Worm (Caenorhabditis elegans): ENCODE results near the gene C33B4.2.

DNA sequence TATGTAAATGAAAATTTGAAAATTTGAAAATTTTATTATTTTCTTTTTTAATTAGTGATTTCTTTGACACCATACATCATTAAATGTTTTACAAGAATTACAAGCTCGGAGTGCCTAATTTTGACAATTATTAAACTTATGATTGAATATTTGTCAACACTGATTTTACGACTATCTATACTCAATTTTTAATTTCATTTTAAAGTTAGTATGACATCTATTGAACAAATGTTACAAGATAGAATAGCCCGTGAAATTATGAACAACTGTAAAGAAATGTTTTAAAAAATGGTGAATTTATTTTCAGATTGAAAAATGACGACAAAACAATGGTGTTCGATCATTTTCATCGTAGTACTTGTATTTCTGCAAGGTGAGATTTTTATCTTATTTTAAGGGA, 46.1 kb upstream of the C33B4.2 start, which contains the start of gene C05D12.2:
- no peak for TF ChIP-seq blmp-1 (tag; optimal IDR thresholded peaks at IDR 0.05; ENCODE audit: insufficient read depth)
- TF ChIP-seq unc-39 (tag; optimal IDR thresholded peaks at IDR 0.05), result no peak
- TF ChIP-seq nhr-11 (tag; optimal IDR thresholded peaks at IDR 0.05), result no peak
- no peak for TF ChIP-seq nhr-23 (tag; optimal IDR thresholded peaks at IDR 0.05)
- no peak for TF ChIP-seq elt-1 (tag; optimal IDR thresholded peaks at IDR 0.05)
- no peak for TF ChIP-seq lsy-2 (tag; optimal IDR thresholded peaks at IDR 0.05)
- no peak for TF ChIP-seq F13H6.1 (tag; optimal IDR thresholded peaks at IDR 0.05)

Data from whole organism, L2 larva.